Fruit fly (Drosophila melanogaster) whole organism, pupa: ENCODE data around the gene alpha-Man-Ia.

ENCODE experiments used
- CG10348 ChIP-seq: fragments of 200-800 bp; sonication (Bioruptor generic); IDR thresholded peaks from 2 replicates; pipeline ENCODE4 v1.3.6; 2022; ENCODE audit warnings: missing biosample characterization, missing genetic modification characterization
- CG12605 ChIP-seq: fragments of 200-800 bp; sonication (Bioruptor generic); IDR thresholded peaks from 2 replicates; pipeline ENCODE4 v1.3.6; 2022; ENCODE audit warnings: missing biosample characterization, missing genetic modification characterization
- CG13204 ChIP-seq: fragments of 200-800 bp; sonication (Bioruptor generic); optimal IDR thresholded peaks from 2 replicates; lab custom pipeline; 2018; ENCODE audit warnings: missing biosample characterization, mild to moderate bottlenecking, missing genetic modification characterization, moderate library complexity
- CG14655 ChIP-seq: fragments of 200-800 bp; sonication (Bioruptor generic); optimal IDR thresholded peaks from 3 replicates; lab custom pipeline; 2017; ENCODE audit warnings: mild to moderate bottlenecking, missing biosample characterization, missing genetic modification reagents, missing genetic modification characterization
- CG15710 ChIP-seq: fragments of 200-800 bp; sonication (Bioruptor generic); optimal IDR thresholded peaks from 2 replicates; lab custom pipeline; 2018; ENCODE audit warnings: missing biosample characterization, mild to moderate bottlenecking, missing genetic modification characterization, moderate library complexity
- CG17806 ChIP-seq: fragments of 200-800 bp; sonication (Bioruptor generic); optimal IDR thresholded peaks from 2 replicates; lab custom pipeline; 2018; ENCODE audit warnings: missing biosample characterization, mild to moderate bottlenecking, missing genetic modification characterization, moderate library complexity
- CG32121 ChIP-seq: fragments of 200-800 bp; sonication (Bioruptor generic); IDR thresholded peaks from 2 replicates; pipeline ENCODE4 v1.3.6; 2022; ENCODE audit warnings: missing biosample characterization, missing genetic modification characterization
- CG34367 ChIP-seq: fragments of 200-800 bp; sonication (Bioruptor generic); optimal IDR thresholded peaks from 2 replicates; lab custom pipeline; 2018; ENCODE audit warnings: missing biosample characterization, mild to moderate bottlenecking, missing genetic modification characterization
- CG4496 ChIP-seq: fragments of 200-800 bp; sonication (Bioruptor generic); IDR thresholded peaks from 3 replicates; pipeline ENCODE4 v1.3.6; 2022; ENCODE audit warnings: missing biosample characterization, missing genetic modification characterization
- CG8159 ChIP-seq: fragments of 200-800 bp; sonication (Bioruptor generic); optimal IDR thresholded peaks from 3 replicates; lab custom pipeline; 2018; ENCODE audit warnings: missing biosample characterization, mild to moderate bottlenecking, missing genetic modification characterization, moderate library complexity
- CG8301 ChIP-seq: fragments of 200-800 bp; sonication (Bioruptor generic); optimal IDR thresholded peaks from 2 replicates; lab custom pipeline; 2018; ENCODE audit warnings: missing biosample characterization, mild to moderate bottlenecking, missing genetic modification characterization
- CG9948 ChIP-seq: fragments of 200-800 bp; sonication (Bioruptor generic); optimal IDR thresholded peaks from 2 replicates; lab custom pipeline; 2018; ENCODE audit warnings: missing biosample characterization, mild to moderate bottlenecking, missing genetic modification characterization, moderate library complexity
- D1 ChIP-seq: fragments of 200-800 bp; sonication (Bioruptor generic); optimal IDR thresholded peaks from 2 replicates; lab custom pipeline; 2018; ENCODE audit warnings: missing biosample characterization, mild to moderate bottlenecking, missing genetic modification characterization, moderate library complexity
- EcR ChIP-seq: fragments of 200-800 bp; sonication (Bioruptor generic); optimal IDR thresholded peaks from 3 replicates; lab custom pipeline; 2019; ENCODE audit warnings: missing biosample characterization, missing genetic modification characterization, mild to moderate bottlenecking, moderate library complexity, missing genetic modification reagents
- Ets98B ChIP-seq: fragments of 200-800 bp; sonication (Bioruptor generic); IDR thresholded peaks from 2 replicates; pipeline ENCODE4 v1.3.6; 2022; ENCODE audit warnings: missing biosample characterization, missing genetic modification characterization
- Pif1A ChIP-seq: fragments of 200-800 bp; sonication (Bioruptor generic); optimal IDR thresholded peaks from 3 replicates; lab custom pipeline; 2016; ENCODE audit warnings: missing biosample characterization, missing genetic modification characterization
- Pif1B ChIP-seq: fragments of 200-800 bp; sonication (Bioruptor generic); optimal IDR thresholded peaks from 3 replicates; lab custom pipeline; 2016; ENCODE audit warnings: missing biosample characterization, missing genetic modification characterization
- Snoo ChIP-seq: fragments of 200-800 bp; sonication (Bioruptor generic); optimal IDR thresholded peaks from 3 replicates; lab custom pipeline; 2017; ENCODE audit warnings: missing biosample characterization, mild to moderate bottlenecking, missing genetic modification characterization, inconsistent platforms
- fd96Ca ChIP-seq: fragments of 200-800 bp; sonication (Bioruptor generic); IDR thresholded peaks from 3 replicates; pipeline ENCODE4 v1.3.6; 2022; ENCODE audit warnings: missing biosample characterization, missing genetic modification characterization
- gl ChIP-seq: fragments of 200-800 bp; sonication (Bioruptor generic); optimal IDR thresholded peaks from 2 replicates; lab custom pipeline; 2018; ENCODE audit warnings: missing biosample characterization, mild to moderate bottlenecking, missing genetic modification characterization
- rn ChIP-seq: fragments of 200-800 bp; sonication (Bioruptor generic); IDR thresholded peaks from 2 replicates; pipeline ENCODE4 v1.3.6; 2022; ENCODE audit warnings: missing biosample characterization, missing genetic modification characterization

The alpha-Man-Ia gene

dm6 chrX:10308996-10309395, 16.8 kb downstream of the alpha-Man-Ia start:
- peak; percentile 44; the same call in 2 of the 3 replicates for TF ChIP-seq fd96Ca (GFP tag; lab: Robert Waterston, UW)
- TF ChIP-seq Ets98B (GFP tag; lab: Robert Waterston, UW), result 0 out of 2 replicates have a peak, but pooled peaks have one; percentile 33
- TF ChIP-seq CG8301 (tag; lab: Kevin White, UChicago), result no peak
- peak; percentile 83 for TF ChIP-seq CG4496 (GFP tag; lab: Robert Waterston, UW)
- no peak for TF ChIP-seq EcR (GFP tag; lab: Kevin White, UChicago)
- no peak for TF ChIP-seq Pif1A (GFP tag; lab: Kevin White, UChicago)
- no peak for TF ChIP-seq D1
- peak; percentile 70 for TF ChIP-seq CG32121 (GFP tag; lab: Robert Waterston, UW)
- TF ChIP-seq, all 21 proteins: peak for 4

- TF ChIP-seq CG12605 (GFP tag; lab: Robert Waterston, UW) (no peak), Pif1A (GFP tag; lab: Kevin White, UChicago) (no peak), rn (GFP tag; lab: Robert Waterston, UW) (no peak), D1 (no peak), EcR (GFP tag; lab: Kevin White, UChicago) (no peak), CG8301 (tag; lab: Kevin White, UChicago) (no peak), CG8159 (no peak)
Measured at dm6 chrX:10307955-10308354, 17.8 kb downstream of the alpha-Man-Ia start.

- TF ChIP-seq CG8159 (no peak), gl (tag; lab: Kevin White, UChicago) (no peak)
Measured at dm6 chrX:10300140-10300539, 25.6 kb downstream of the alpha-Man-Ia start.

- TF ChIP-seq CG32121 (GFP tag; lab: Robert Waterston, UW), result 0 out of 2 replicates have a peak, but pooled peaks have one; percentile 13
- TF ChIP-seq fd96Ca (GFP tag; lab: Robert Waterston, UW), result no peak
Measured at dm6 chrX:10290761-10291041, 35.1 kb downstream of the alpha-Man-Ia start.

- TF ChIP-seq CG13204 (no peak), Pif1A (GFP tag; lab: Kevin White, UChicago) (no peak), CG8159 (no peak), Pif1B (GFP tag; lab: Kevin White, UChicago) (no peak), fd96Ca (GFP tag; lab: Robert Waterston, UW) (no peak), CG12605 (GFP tag; lab: Robert Waterston, UW) (peak; percentile 53), CG17806 (no peak), Ets98B (GFP tag; lab: Robert Waterston, UW) (peak; percentile 26; the same call in 1 of the 2 replicates), D1 (no peak), rn (GFP tag; lab: Robert Waterston, UW) (no peak), EcR (GFP tag; lab: Kevin White, UChicago) (no peak), CG15710 (tag; lab: Kevin White, UChicago) (no peak), CG4496 (GFP tag; lab: Robert Waterston, UW) (peak; percentile 61; the same call in 2 of the 3 replicates), CG32121 (GFP tag; lab: Robert Waterston, UW) (peak; percentile 49), CG8301 (tag; lab: Kevin White, UChicago) (no peak), CG14655 (GFP tag; lab: Kevin White, UChicago) (peak; percentile 12), CG9948 (tag; lab: Kevin White, UChicago) (no peak), CG10348 (no peak), Snoo (tag; lab: Kevin White, UChicago) (no peak), gl (tag; lab: Kevin White, UChicago) (no peak), CG34367 (tag; lab: Kevin White, UChicago) (no peak)
Measured at dm6 chrX:10289935-10290760, 35.6 kb downstream of the alpha-Man-Ia start.

dm6 chrX:10266018-10266384, 59.8 kb downstream of the alpha-Man-Ia start:
- TF ChIP-seq CG13204 (peak; percentile 59), Ets98B (GFP tag; lab: Robert Waterston, UW) (no peak), Pif1B (GFP tag; lab: Kevin White, UChicago) (peak; percentile 6), rn (GFP tag; lab: Robert Waterston, UW) (no peak), gl (tag; lab: Kevin White, UChicago) (peak; percentile 45), CG34367 (tag; lab: Kevin White, UChicago) (peak; percentile 53), Snoo (tag; lab: Kevin White, UChicago) (peak; percentile 61), CG10348 (no peak), CG17806 (peak; percentile 49), CG14655 (GFP tag; lab: Kevin White, UChicago) (peak; percentile 65), Pif1A (GFP tag; lab: Kevin White, UChicago) (peak; percentile 13), CG4496 (GFP tag; lab: Robert Waterston, UW) (no peak; the same call in 2 of the 3 replicates), CG32121 (GFP tag; lab: Robert Waterston, UW) (no peak), CG12605 (GFP tag; lab: Robert Waterston, UW) (peak; percentile 5), CG15710 (tag; lab: Kevin White, UChicago) (peak; percentile 63), EcR (GFP tag; lab: Kevin White, UChicago) (peak; percentile 88), D1 (peak; percentile 74), CG8301 (tag; lab: Kevin White, UChicago) (peak; percentile 51), CG8159 (peak; percentile 71), CG9948 (tag; lab: Kevin White, UChicago) (peak; percentile 53), fd96Ca (GFP tag; lab: Robert Waterston, UW) (no peak)
